Fruit fly (Drosophila melanogaster) whole organism, embryonic: ENCODE measurements around the gene CG6040.

Experiments used
- CG15696 ChIP-seq: fragments of 200-800 bp; sonication (Bioruptor generic); optimal IDR thresholded peaks from 2 replicates; lab custom pipeline; 2019; ENCODE audit warnings: missing biosample characterization, mild to moderate bottlenecking, missing genetic modification characterization, moderate library complexity
- CG2712 ChIP-seq: fragments of 200-800 bp; optimal IDR thresholded peaks from 3 replicates; lab custom pipeline; 2019; ENCODE audit warnings: missing biosample characterization, mild to moderate bottlenecking, missing genetic modification characterization, moderate library complexity
- CG2889 ChIP-seq: fragments of 200-800 bp; sonication (Bioruptor generic); IDR thresholded peaks from 3 replicates; pipeline ENCODE4 v1.3.6; 2022; ENCODE audit warnings: missing biosample characterization, missing genetic modification characterization
- CG7271 ChIP-seq: fragments of 200-800 bp; sonication (Bioruptor generic); optimal IDR thresholded peaks from 2 replicates; lab custom pipeline; 2018; ENCODE audit warnings: missing biosample characterization, mild to moderate bottlenecking, missing genetic modification characterization, moderate library complexity
- MESR4 ChIP-seq: fragments of 200-800 bp; sonication (Bioruptor generic); optimal IDR thresholded peaks from 2 replicates; lab custom pipeline; 2018; ENCODE audit warnings: missing biosample characterization, mild to moderate bottlenecking, missing genetic modification characterization, moderate library complexity
- chif ChIP-seq, 2 experiments: fragments of 200-800 bp; sonication (Bioruptor generic); optimal IDR thresholded peaks; 3 replicates each; lab custom pipeline; 2016; ENCODE audit warnings: missing biosample characterization in 2 of 2, missing genetic modification characterization in 2 of 2
- en ChIP-seq: fragments of 200-800 bp; sonication (Bioruptor generic); optimal IDR thresholded peaks from 2 replicates; lab custom pipeline; 2016; ENCODE audit warnings: missing biosample characterization, missing genetic modification characterization
- nmo ChIP-seq: fragments of 200-800 bp; sonication (Bioruptor generic); optimal IDR thresholded peaks from 2 replicates; lab custom pipeline; 2018; ENCODE audit warnings: missing biosample characterization, mild to moderate bottlenecking, missing genetic modification characterization, moderate library complexity
- odd ChIP-seq: fragments of 200-800 bp; sonication (Bioruptor generic); optimal IDR thresholded peaks from 2 replicates; lab custom pipeline; 2017; ENCODE audit warnings: missing biosample characterization, mild to moderate bottlenecking, missing genetic modification characterization

DNA sequence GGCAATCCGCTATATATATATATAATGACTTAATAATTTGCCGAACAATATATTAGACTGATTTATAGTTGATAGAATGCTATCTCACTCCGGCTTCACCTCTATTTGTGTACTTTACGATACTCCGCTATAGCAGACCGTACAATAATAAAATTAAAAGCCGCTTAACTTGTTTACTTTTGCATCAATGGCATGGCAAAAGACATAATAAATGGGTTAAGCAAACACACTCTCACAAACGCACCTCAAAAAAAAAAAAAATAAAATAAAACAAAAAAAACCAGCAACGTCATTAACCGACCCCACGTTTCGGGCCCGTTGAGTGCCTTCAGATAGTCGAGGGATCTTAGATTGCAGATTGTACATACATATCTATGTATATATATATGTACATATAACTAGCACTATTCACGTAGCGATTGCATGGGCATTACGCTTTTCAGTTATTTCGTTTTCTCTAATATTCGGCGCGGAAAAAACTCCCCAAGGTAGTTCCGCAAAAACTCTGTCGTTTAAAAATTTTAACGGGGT, 28.8 kb upstream of the CG6040 start:
- TF ChIP-seq odd = no peak
- TF ChIP-seq nmo = no peak
- no peak for TF ChIP-seq CG15696 (tag; lab: Kevin White, UChicago)
- TF ChIP-seq en (GFP tag; lab: Kevin White, UChicago) = no peak
- TF ChIP-seq CG2889 (GFP tag; lab: Robert Waterston, UW) = no peak
- no peak for TF ChIP-seq CG7271
- no peak for TF ChIP-seq CG2712
- TF ChIP-seq MESR4 (GFP tag; lab: Kevin White, UChicago) = no peak
- TF ChIP-seq chif (GFP tag; optimal IDR thresholded peaks at IDR 0.05; lab: Kevin White, UChicago) = no peak
